Worm (Caenorhabditis elegans) whole organism, mixed stage, embryonic: ENCODE data around the gene R09D1.13.

Experiments
- blmp-1 ChIP-seq: fragments of 150-350 bp; optimal IDR thresholded peaks from 2 replicates; lab custom pipeline; 2014; ENCODE audit warnings: missing biosample characterization, missing genetic modification characterization
- ces-1 ChIP-seq: fragments of 150-350 bp; optimal IDR thresholded peaks from 2 replicates; lab custom pipeline; 2014; ENCODE audit warnings: missing biosample characterization, missing genetic modification reagents, missing genetic modification characterization
- mab-5 ChIP-seq: fragments of 150-350 bp; optimal IDR thresholded peaks from 2 replicates; lab custom pipeline; 2014; ENCODE audit warnings: missing biosample characterization, missing genetic modification characterization
- nhr-237 ChIP-seq: fragments of 150-350 bp; optimal IDR thresholded peaks from 2 replicates; lab custom pipeline; 2014; ENCODE audit warnings: missing biosample characterization, missing genetic modification characterization

DNA sequence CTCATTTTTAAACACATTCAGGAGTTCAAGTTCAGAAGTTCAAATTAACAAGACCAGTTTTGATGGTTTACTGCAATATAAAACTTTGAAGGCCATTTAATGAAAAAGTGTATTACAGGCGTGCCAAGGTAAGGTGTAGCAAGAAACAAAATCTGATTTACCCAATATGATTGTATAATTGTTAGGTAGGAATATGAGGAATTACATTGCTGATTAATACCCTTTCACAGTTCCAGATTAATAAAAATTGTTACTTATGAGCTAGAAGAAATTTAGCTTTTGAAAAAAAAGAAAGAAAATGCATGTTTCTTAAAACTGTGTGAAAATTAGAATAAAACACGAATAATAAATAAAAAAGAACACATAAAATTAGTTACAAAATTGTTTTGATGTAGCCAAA lies 11.7 kb downstream of the R09D1.13 start, which contains the start of gene kin-15:
- no peak for TF ChIP-seq mab-5 (tag; lab: Kevin White, UChicago)
- TF ChIP-seq blmp-1 (tag; lab: Kevin White, UChicago): no peak
- TF ChIP-seq nhr-237 (tag; lab: Kevin White, UChicago): no peak
- no peak for TF ChIP-seq ces-1 (GFP tag; lab: Kevin White, UChicago)
